Worm (Caenorhabditis elegans): ENCODE results near the gene col-119.

Gene col-119

DNA sequence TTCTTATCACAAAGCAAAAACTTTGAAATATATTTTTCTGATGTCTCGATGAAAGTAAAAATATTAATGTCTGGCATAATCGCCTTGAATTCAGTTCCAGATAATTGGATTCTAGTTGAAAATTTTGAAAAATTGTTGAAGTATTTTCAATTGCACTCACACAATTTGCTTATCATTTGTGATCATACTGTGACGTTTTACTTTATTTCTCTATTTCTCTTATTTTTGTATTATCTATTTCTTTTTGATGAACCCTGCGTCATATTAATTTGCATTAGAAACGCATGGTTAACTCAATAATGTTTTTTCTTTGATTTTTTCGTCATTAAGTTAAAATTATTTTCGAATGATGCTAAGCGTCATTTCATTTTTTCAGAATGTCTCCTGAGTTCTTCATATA is 30.7 kb upstream of the col-119 start, which contains the start of gene C53D6.11:
TSS of gene C53D6.11 (plus strand) at position 328 of the 400 bp plus-strand sequence.
- TF ChIP-seq hmg-1.2 (GFP tag; IDR thresholded peaks at IDR 0.05): peak; percentile 32; the same call in 1 of the 2 replicates
- no peak for TF ChIP-seq atf-7 (tag; optimal IDR thresholded peaks at IDR 0.05)
- TF ChIP-seq nhr-80 (tag; optimal IDR thresholded peaks at IDR 0.05): peak; percentile 55
- TF ChIP-seq ets-4 (GFP tag; optimal IDR thresholded peaks at IDR 0.05): no peak

DNA sequence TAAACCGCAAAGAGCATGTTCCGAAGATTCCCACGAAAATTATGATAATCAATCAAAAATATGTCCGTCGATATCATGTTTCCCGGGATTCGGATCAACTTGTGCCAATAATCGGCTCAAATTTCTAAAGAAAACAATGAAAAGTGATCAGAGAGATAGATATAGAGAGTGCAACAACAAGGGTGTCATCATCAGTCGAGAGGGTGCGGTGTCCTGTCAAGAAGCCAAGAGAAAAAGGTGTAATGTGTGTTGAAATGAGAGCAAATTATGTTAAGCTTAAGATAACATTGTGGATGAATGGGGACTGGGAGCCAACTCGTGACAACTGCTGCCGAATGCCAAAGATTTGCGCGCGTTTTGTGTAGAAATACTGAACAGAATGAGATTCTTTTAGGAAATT is 28.4 kb upstream of the col-119 start:
- TF ChIP-seq rcor-1 (GFP tag; IDR thresholded peaks at IDR 0.05) (no peak), attf-6 (GFP tag; IDR thresholded peaks at IDR 0.05) (no peak), chd-7 (tag; optimal IDR thresholded peaks at IDR 0.05) (no peak), B0019.2 (GFP tag; conservative IDR thresholded peaks at IDR 0.05) (no peak), K11D2.4 (GFP tag; IDR thresholded peaks at IDR 0.05) (no peak), gei-17 (GFP tag; optimal IDR thresholded peaks at IDR 0.05) (no peak), ceh-91 (GFP tag; IDR thresholded peaks at IDR 0.05) (no peak)

DNA sequence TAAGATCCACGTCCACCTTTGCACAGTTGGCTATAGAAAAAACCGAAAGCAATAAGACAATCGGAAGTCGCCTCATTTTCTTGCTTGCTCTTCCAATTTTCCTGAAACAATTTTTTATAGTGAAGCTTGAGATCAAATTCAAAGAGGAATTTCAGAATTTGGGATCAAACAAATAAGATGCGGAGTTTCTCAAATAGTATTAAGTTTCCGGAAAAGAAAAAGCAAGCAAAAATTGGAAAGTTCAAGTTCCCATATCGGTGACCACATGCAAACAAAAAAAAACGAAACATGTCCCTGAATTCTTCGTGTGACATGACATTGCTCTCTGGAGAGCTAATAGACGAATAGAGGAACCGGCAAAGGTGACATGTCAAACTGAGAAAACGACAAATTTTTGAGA is 25.7 kb upstream of the col-119 start, which contains the start of gene unc-129:
TSS of gene unc-129 (minus strand) at position 101 of the 400 bp plus-strand sequence.
- TF ChIP-seq madf-6 (GFP tag; IDR thresholded peaks at IDR 0.05) (no peak), fkh-3 (tag; optimal IDR thresholded peaks at IDR 0.05) (no peak), dpff-1 (tag; optimal IDR thresholded peaks at IDR 0.05) (no peak), ceh-100 (GFP tag; IDR thresholded peaks at IDR 0.05) (no peak)

DNA sequence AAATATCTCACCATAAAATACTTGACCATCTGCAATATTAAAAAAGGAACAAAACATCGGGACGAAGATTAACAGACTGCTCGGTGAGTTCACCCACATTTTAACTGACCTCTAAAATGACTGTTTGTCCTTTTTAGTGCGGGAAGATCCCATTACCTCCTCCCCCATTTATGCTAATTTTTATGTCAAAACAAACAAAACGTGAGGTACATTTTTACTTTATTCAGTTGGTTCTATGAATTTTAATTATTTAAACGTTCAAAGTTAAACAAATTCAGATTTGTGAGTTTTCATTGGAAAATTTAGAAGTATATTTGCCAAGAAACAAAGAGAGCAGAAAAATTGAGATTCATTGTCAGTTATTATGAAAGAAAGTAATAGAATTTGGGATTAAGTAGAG is 23.0 kb upstream of the col-119 start, which contains the start of gene C53D6.8:
TSS of gene C53D6.8 (minus strand) at position 101 of the 400 bp plus-strand sequence.
- TF ChIP-seq nhr-90 (tag; optimal IDR thresholded peaks at IDR 0.05) (no peak), T07F8.4 (tag; optimal IDR thresholded peaks at IDR 0.05) (no peak), hrde-1 (tag; optimal IDR thresholded peaks at IDR 0.05; ENCODE audit: borderline replicate concordance) (no peak), madf-6 (GFP tag; IDR thresholded peaks at IDR 0.05) (no peak), let-526 (GFP tag; IDR thresholded peaks at IDR 0.05) (no peak), C17E4.6 (GFP tag; IDR thresholded peaks at IDR 0.05) (no peak), ztf-26 (tag; optimal IDR thresholded peaks at IDR 0.05) (no peak), sptf-2 (GFP tag; optimal IDR thresholded peaks at IDR 0.05) (no peak), nhr-27 (tag; optimal IDR thresholded peaks at IDR 0.05) (no peak), mes-4 (tag; optimal IDR thresholded peaks at IDR 0.05) (no peak), Y67H2A.10 (GFP tag; conservative IDR thresholded peaks at IDR 0.05) (no peak), F10E7.11 (tag; optimal IDR thresholded peaks at IDR 0.05) (no peak)

DNA sequence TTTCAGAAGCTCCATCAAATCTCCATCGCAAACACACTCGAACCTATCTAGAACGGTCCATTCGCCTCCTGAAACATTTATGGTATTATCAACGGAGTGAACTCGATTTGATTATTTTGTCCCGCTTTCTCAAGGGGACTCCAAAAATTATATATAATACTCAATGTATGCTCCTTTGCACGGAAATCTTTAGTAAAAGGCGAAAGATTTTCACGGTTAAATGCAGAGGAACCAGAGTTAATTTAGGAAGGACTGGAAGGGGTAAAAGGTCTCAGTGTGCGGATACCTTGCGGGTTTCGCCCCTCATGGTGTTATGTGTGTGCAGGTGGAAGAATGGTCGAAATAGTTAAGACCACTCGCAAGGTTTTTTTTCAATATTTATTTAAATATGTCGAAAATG is 21.6 kb upstream of the col-119 start:
- TF ChIP-seq F57C9.4 (tag; optimal IDR thresholded peaks at IDR 0.05) (no peak), pbrm-1 (GFP tag; IDR thresholded peaks at IDR 0.05) (peak; percentile 57; the same call in 1 of the 2 replicates), D2030.7 (GFP tag; IDR thresholded peaks at IDR 0.05) (peak; percentile 69; the same call in 1 of the 2 replicates), lin-35 (GFP tag; optimal IDR thresholded peaks at IDR 0.05) (no peak), pha-4 (tag; optimal IDR thresholded peaks at IDR 0.05) (no peak), snpc-3.4 (tag; optimal IDR thresholded peaks at IDR 0.05) (peak; percentile 81), cebp-1 (GFP tag; IDR thresholded peaks at IDR 0.05) (no peak), cebp-1 (tag; optimal IDR thresholded peaks at IDR 0.05) (no peak), tbp1 (GFP tag; optimal IDR thresholded peaks at IDR 0.05) (peak; percentile 74), efl-1 (GFP tag; optimal IDR thresholded peaks at IDR 0.05) (no peak), snpc-4 (GFP tag; optimal IDR thresholded peaks at IDR 0.05) (peak; percentile 92), snpc-4 (tag; optimal IDR thresholded peaks at IDR 0.05) (peak; percentile 84 to 95 (median 94)), lsl-1 (GFP tag; optimal IDR thresholded peaks at IDR 0.05) (peak; percentile 20), snpc-1.1 (tag; optimal IDR thresholded peaks at IDR 0.05; ENCODE audit: insufficient read depth) (peak; percentile 93), hlh-26 (GFP tag; conservative IDR thresholded peaks at IDR 0.05) (no peak), attf-6 (GFP tag; IDR thresholded peaks at IDR 0.05) (peak; percentile 90), hmg-1.2 (GFP tag; IDR thresholded peaks at IDR 0.05) (peak; percentile 89), snpc-1.3 (tag; optimal IDR thresholded peaks at IDR 0.05; ENCODE audit: insufficient read depth) (peak; percentile 73), T26A5.8 (tag; optimal IDR thresholded peaks at IDR 0.05) (no peak)
